Fruit fly (Drosophila melanogaster): Measurements from ENCODE around the gene IleRS-m.
A peak's percentile ranks its signal among the peaks of the same experiment; 100 is the strongest.

- no peak for TF ChIP-seq CG11617 (GFP tag; optimal IDR thresholded peaks at IDR 0.05)
- TF ChIP-seq CG7045 (GFP tag; optimal IDR thresholded peaks at IDR 0.05) = no peak
- no peak for TF ChIP-seq CG5204 (GFP tag; optimal IDR thresholded peaks at IDR 0.05)
- TF ChIP-seq kay (GFP tag; ENCODE audit: borderline replicate concordance) = no peak
- TF ChIP-seq Crg-1 (GFP tag; optimal IDR thresholded peaks at IDR 0.05) = no peak
- no peak for TF ChIP-seq cic (GFP tag; optimal IDR thresholded peaks at IDR 0.05)
- TF ChIP-seq CG7101 (tag; optimal IDR thresholded peaks at IDR 0.05) = peak; percentile 14
- TF ChIP-seq CG33017 (tag; optimal IDR thresholded peaks at IDR 0.05) = no peak
Observed at dm6 chr3L:16121791-16122190, 21.7 kb downstream of the IleRS-m start, which contains the start of gene Strump.
